Fruit fly (Drosophila melanogaster): ENCODE results near the gene CG31704.

The CG31704 gene

dm6 chr2L:11839612-11840011 is 879 bp upstream of the CG31704 start, which contains the start of gene Sfp33A3:
Gene Sfp33A3 (plus strand): TSS chr2L:11839912.
- TF ChIP-seq CG10631 (GFP tag; optimal IDR thresholded peaks at IDR 0.05) = no peak
- no peak for TF ChIP-seq Hr38 (GFP tag; optimal IDR thresholded peaks at IDR 0.05)
- TF ChIP-seq Eip75B (GFP tag; optimal IDR thresholded peaks at IDR 0.05) = no peak
- no peak for TF ChIP-seq Ets21C (GFP tag; optimal IDR thresholded peaks at IDR 0.05)
- no peak for TF ChIP-seq Lpt (GFP tag; optimal IDR thresholded peaks at IDR 0.05)
- no peak for TF ChIP-seq CG16779 (tag; optimal IDR thresholded peaks at IDR 0.05)
- no peak for TF ChIP-seq fkh (GFP tag; optimal IDR thresholded peaks at IDR 0.05)

- TF ChIP-seq lz (GFP tag; optimal IDR thresholded peaks at IDR 0.05) (no peak), Met (GFP tag; optimal IDR thresholded peaks at IDR 0.05) (peak; percentile 13), Smox (GFP tag; optimal IDR thresholded peaks at IDR 0.05) (peak; percentile 3), svp (GFP tag) (peak; percentile 51), CG8319 (GFP tag; optimal IDR thresholded peaks at IDR 0.05) (no peak), CG9139 (GFP tag; optimal IDR thresholded peaks at IDR 0.05) (no peak), CG32006 (GFP tag; optimal IDR thresholded peaks at IDR 0.05) (no peak)
Measured at dm6 chr2L:11841538-11841937, 1.0 kb downstream of the CG31704 start.

dm6 chr2L:11842291-11843187 is 2.0 kb downstream of the CG31704 start, which contains the start of the genes CG44008, CG14933, CG46426 and CG42486:
Gene CG44008 (minus strand): TSS chr2L:11842445.
Gene CG14933 (plus strand): TSS chr2L:11842828.
Gene CG46426 (plus strand): TSS chr2L:11842828.
Gene CG42486 (plus strand): TSS chr2L:11843137.
- TF ChIP-seq CG3032 (tag; optimal IDR thresholded peaks at IDR 0.05) = no peak
- peak; percentile 17 for TF ChIP-seq vri (GFP tag; optimal IDR thresholded peaks at IDR 0.05)
- no peak for TF ChIP-seq Eip78C (GFP tag)
- TF ChIP-seq fkh (GFP tag; optimal IDR thresholded peaks at IDR 0.05) = peak; percentile 60

dm6 chr2L:11844278-11844677 is 3.8 kb downstream of the CG31704 start:
- TF ChIP-seq svp (GFP tag) (peak; percentile 90), Eip78C (GFP tag) (no peak)

- TF ChIP-seq fd59A (GFP tag; optimal IDR thresholded peaks at IDR 0.05) = no peak
- TF ChIP-seq eg (GFP tag; IDR thresholded peaks at IDR 0.05) = no peak
- no peak for TF ChIP-seq CG9139 (GFP tag; optimal IDR thresholded peaks at IDR 0.05)
- no peak for TF ChIP-seq CG6163 (GFP tag; IDR thresholded peaks at IDR 0.05)
- TF ChIP-seq vri (GFP tag; optimal IDR thresholded peaks at IDR 0.05) = peak; percentile 65
- TF ChIP-seq Gug (GFP tag; IDR thresholded peaks at IDR 0.05) = no peak
- no peak for TF ChIP-seq CG34406 (GFP tag; optimal IDR thresholded peaks at IDR 0.05)
- peak; percentile 85 for TF ChIP-seq fkh (GFP tag; optimal IDR thresholded peaks at IDR 0.05)
- no peak for TF ChIP-seq CG8632 (GFP tag; optimal IDR thresholded peaks at IDR 0.05)
- TF ChIP-seq topi (GFP tag; optimal IDR thresholded peaks at IDR 0.05) = no peak
- TF ChIP-seq CG31627 (GFP tag; optimal IDR thresholded peaks at IDR 0.05) = no peak
- TF ChIP-seq Lpt (GFP tag; optimal IDR thresholded peaks at IDR 0.05) = no peak
- TF ChIP-seq CG6808 (GFP tag; optimal IDR thresholded peaks at IDR 0.05) = no peak
- TF ChIP-seq CG8119 (GFP tag; IDR thresholded peaks at IDR 0.05) = no peak
- TF ChIP-seq CG10631 (GFP tag; optimal IDR thresholded peaks at IDR 0.05) = no peak
- TF ChIP-seq svp (GFP tag) = peak; percentile 71
- no peak for TF ChIP-seq Sox15 (GFP tag; optimal IDR thresholded peaks at IDR 0.05)
- TF ChIP-seq Sox102F (GFP tag; optimal IDR thresholded peaks at IDR 0.05) = no peak
Measured at dm6 chr2L:11845159-11845788, 4.8 kb downstream of the CG31704 start.

dm6 chr2L:11846926-11847325 is 6.4 kb downstream of the CG31704 start, which contains the start of gene Mal-B1:
Gene Mal-B1 (plus strand): TSS chr2L:11847226.
- TF ChIP-seq CG31627 (GFP tag; optimal IDR thresholded peaks at IDR 0.05) = no peak
- no peak for TF ChIP-seq svp (GFP tag)
- TF ChIP-seq Hr4 (GFP tag; optimal IDR thresholded peaks at IDR 0.05) = no peak
- TF ChIP-seq net (GFP tag; optimal IDR thresholded peaks at IDR 0.05) = no peak
- TF ChIP-seq CG15336 (GFP tag; IDR thresholded peaks at IDR 0.05) = no peak
- no peak for TF ChIP-seq CG9139 (GFP tag; optimal IDR thresholded peaks at IDR 0.05)
- TF ChIP-seq vri (GFP tag; optimal IDR thresholded peaks at IDR 0.05) = no peak
- TF ChIP-seq Eip78C (GFP tag) = no peak
- no peak for TF ChIP-seq CG1621 (tag; optimal IDR thresholded peaks at IDR 0.05)
- TF ChIP-seq dsx (GFP tag; optimal IDR thresholded peaks at IDR 0.05; ENCODE audit: poor library complexity, severe bottlenecking) = no peak
- no peak for TF ChIP-seq acj6 (GFP tag; optimal IDR thresholded peaks at IDR 0.05)
- no peak for TF ChIP-seq salr (GFP tag; optimal IDR thresholded peaks at IDR 0.05)
